Worm (Caenorhabditis elegans): ENCODE data around the gene F19B10.10.

DNA sequence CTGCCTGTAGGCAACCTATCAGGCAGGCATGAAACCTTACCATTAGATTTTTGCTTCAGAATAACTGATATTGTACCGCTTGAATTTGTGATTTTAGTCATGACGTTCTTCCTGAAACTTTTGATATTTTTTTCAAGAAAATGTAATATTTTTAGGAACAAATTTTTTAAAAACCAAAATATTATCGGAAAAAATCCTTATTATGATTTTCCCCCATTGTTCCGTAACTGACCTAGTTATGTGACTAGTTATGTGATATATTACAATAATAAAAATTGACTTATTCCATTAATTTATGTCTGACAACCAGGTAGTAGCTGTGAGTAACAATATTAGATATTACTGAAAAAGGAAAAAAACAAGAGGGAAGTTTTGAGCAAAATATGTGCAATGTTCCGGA, 10.3 kb downstream of the F19B10.10 start, which contains the start of gene srx-98:
- TF ChIP-seq pha-4 (tag; optimal IDR thresholded peaks at IDR 0.05), result no peak
- no peak for TF ChIP-seq snpc-4 (tag; optimal IDR thresholded peaks at IDR 0.05)
- no peak for TF ChIP-seq unc-62 (GFP tag; optimal IDR thresholded peaks at IDR 0.05)
- TF ChIP-seq nhr-28 (tag; optimal IDR thresholded peaks at IDR 0.05), result no peak
- TF ChIP-seq ceh-83 (GFP tag; optimal IDR thresholded peaks at IDR 0.05), result no peak
- TF ChIP-seq ztf-11 (tag; optimal IDR thresholded peaks at IDR 0.05), result no peak
- no peak for TF ChIP-seq nhr-12 (tag; optimal IDR thresholded peaks at IDR 0.05)
- no peak for TF ChIP-seq mls-2 (tag; optimal IDR thresholded peaks at IDR 0.05)
- no peak for TF ChIP-seq elt-3 (tag; optimal IDR thresholded peaks at IDR 0.05)

All from whole organism, mixed stage, embryonic.